Fruit fly (Drosophila melanogaster) whole organism, embryonic: ENCODE results near the gene CG42764.
A peak's percentile ranks its signal among the peaks of the same experiment; 100 is the strongest.

Experiments used
- Atf6 ChIP-seq: fragments of 200-800 bp; sonication (Bioruptor generic); IDR thresholded peaks from 2 replicates; pipeline ENCODE4 v1.3.6; 2022; ENCODE audit warnings: missing biosample characterization, missing genetic modification characterization
- BEAF-32 ChIP-seq: fragments of 200-800 bp; sonication (Bioruptor generic); optimal IDR thresholded peaks from 3 replicates; lab custom pipeline; 2017; ENCODE audit warnings: missing biosample characterization, missing genetic modification characterization, mild to moderate bottlenecking, moderate library complexity, missing genetic modification reagents
- CG10267 ChIP-seq: fragments of 200-800 bp; sonication (Bioruptor generic); optimal IDR thresholded peaks from 2 replicates; lab custom pipeline; 2018; ENCODE audit warnings: missing biosample characterization, mild to moderate bottlenecking, missing genetic modification characterization, moderate library complexity
- CG11085 ChIP-seq: fragments of 200-800 bp; sonication (Bioruptor generic); IDR thresholded peaks from 2 replicates; pipeline ENCODE4 v1.3.6; 2022; ENCODE audit warnings: missing biosample characterization, missing genetic modification characterization
- CG12155 ChIP-seq: fragments of 200-800 bp; sonication (Bioruptor generic); optimal IDR thresholded peaks from 3 replicates; lab custom pipeline; 2016; ENCODE audit warnings: missing biosample characterization, missing genetic modification characterization
- CG12219 ChIP-seq: fragments of 200-800 bp; sonication (Bioruptor generic); optimal IDR thresholded peaks from 3 replicates; lab custom pipeline; 2018; ENCODE audit warnings: missing biosample characterization, mild to moderate bottlenecking, missing genetic modification characterization
- CG1603 ChIP-seq: fragments of 200-800 bp; sonication (Bioruptor generic); optimal IDR thresholded peaks from 2 replicates; lab custom pipeline; 2019; ENCODE audit warnings: missing biosample characterization, mild to moderate bottlenecking, missing genetic modification characterization, moderate library complexity
- CG17385 ChIP-seq: fragments of 200-800 bp; sonication (Bioruptor generic); optimal IDR thresholded peaks from 3 replicates; lab custom pipeline; 2018; ENCODE audit warnings: missing biosample characterization, mild to moderate bottlenecking, missing genetic modification characterization
- CG18476 ChIP-seq: fragments of 200-800 bp; sonication (Bioruptor generic); optimal IDR thresholded peaks from 2 replicates; lab custom pipeline; 2016; ENCODE audit warnings: missing biosample characterization, mild to moderate bottlenecking, missing genetic modification characterization
- CG32767 ChIP-seq: fragments of 200-800 bp; sonication (Bioruptor generic); IDR thresholded peaks from 2 replicates; pipeline ENCODE4 v1.3.6; 2022; ENCODE audit warnings: missing biosample characterization, missing genetic modification characterization
- CG3726 ChIP-seq: fragments of 200-800 bp; sonication (Bioruptor generic); IDR thresholded peaks from 3 replicates; pipeline ENCODE4, ENCODE4 v1.3.6; 2022; ENCODE audit warnings: missing biosample characterization, missing genetic modification characterization
- CG4424 ChIP-seq: fragments of 200-800 bp; sonication (Bioruptor generic); optimal IDR thresholded peaks from 3 replicates; lab custom pipeline; 2016; ENCODE audit warnings: missing biosample characterization, missing genetic modification characterization
- CG4617 ChIP-seq: fragments of 200-800 bp; sonication (Bioruptor generic); optimal IDR thresholded peaks from 3 replicates; lab custom pipeline; 2016; ENCODE audit warnings: missing biosample characterization, missing genetic modification characterization, borderline replicate concordance
- CG4707 ChIP-seq: fragments of 200-800 bp; sonication (Bioruptor generic); optimal IDR thresholded peaks from 2 replicates; lab custom pipeline; 2018; ENCODE audit warnings: missing biosample characterization, mild to moderate bottlenecking, missing genetic modification characterization, moderate library complexity
- CG6791 ChIP-seq: fragments of 200-800 bp; sonication (Bioruptor generic); IDR thresholded peaks from 3 replicates; pipeline ENCODE4 v1.3.6; 2022; ENCODE audit warnings: missing biosample characterization, missing genetic modification characterization; ENCODE audit not compliant: partially characterized antibody
- CG6813 ChIP-seq: fragments of 200-800 bp; sonication (Bioruptor generic); optimal IDR thresholded peaks from 2 replicates; lab custom pipeline; 2017; ENCODE audit warnings: missing biosample characterization, missing genetic modification characterization, mild to moderate bottlenecking, moderate library complexity, missing genetic modification reagents
- CG8944 ChIP-seq: fragments of 200-800 bp; sonication (Bioruptor generic); optimal IDR thresholded peaks from 3 replicates; lab custom pipeline; 2016; ENCODE audit warnings: missing biosample characterization, missing genetic modification characterization
- Dad ChIP-seq: fragments of 200-800 bp; sonication (Bioruptor generic); optimal IDR thresholded peaks from 3 replicates; lab custom pipeline; 2016; ENCODE audit warnings: missing biosample characterization, missing genetic modification characterization
- Dll ChIP-seq: fragments of 200-800 bp; sonication (Bioruptor generic); IDR thresholded peaks from 4 replicates; pipeline ENCODE4 v1.3.6; 2022; ENCODE audit warnings: missing biosample characterization, missing genetic modification characterization; ENCODE audit not compliant: partially characterized antibody
- Doc3 ChIP-seq: fragments of 200-800 bp; sonication (Bioruptor generic); IDR thresholded peaks from 3 replicates; pipeline ENCODE4 v1.3.6; 2022; ENCODE audit warnings: missing biosample characterization, missing genetic modification characterization; ENCODE audit not compliant: partially characterized antibody
- ERR ChIP-seq: fragments of 200-800 bp; sonication (Bioruptor generic); optimal IDR thresholded peaks from 2 replicates; lab custom pipeline; 2016; ENCODE audit warnings: missing biosample characterization, missing genetic modification characterization
- Eip74EF ChIP-seq, 2 experiments: fragments of 200-800 bp in 1 of 2; fragments of >200 bp in 1 of 2; sonication (Bioruptor generic) in 1 of 2; optimal IDR thresholded peaks; 2 replicates each; lab custom pipeline; 2017 to 2019; ENCODE audit warnings: missing biosample characterization in 2 of 2, missing genetic modification characterization in 2 of 2, mild to moderate bottlenecking in 1 of 2, moderate library complexity in 1 of 2
- HHEX ChIP-seq: fragments of 200-800 bp; sonication (Bioruptor generic); optimal IDR thresholded peaks from 3 replicates; lab custom pipeline; 2017; ENCODE audit warnings: missing biosample characterization, mild to moderate bottlenecking, missing genetic modification characterization, missing genetic modification reagents
- Hmx ChIP-seq: fragments of 200-800 bp; sonication (Bioruptor generic); optimal IDR thresholded peaks from 2 replicates; lab custom pipeline; 2016; ENCODE audit warnings: missing biosample characterization, missing genetic modification characterization
- Hr78 ChIP-seq, 2 experiments: fragments of 200-800 bp in 1 of 2; fragments of >200 bp in 1 of 2; sonication (Bioruptor generic) in 1 of 2; optimal IDR thresholded peaks; 2 replicates each; lab custom pipeline; 2017 to 2019; ENCODE audit warnings: missing biosample characterization in 2 of 2, missing genetic modification characterization in 2 of 2, mild to moderate bottlenecking in 1 of 2, moderate library complexity in 1 of 2
- MTF-1 ChIP-seq: fragments of 200-800 bp; sonication (Bioruptor generic); optimal IDR thresholded peaks from 2 replicates; lab custom pipeline; 2018; ENCODE audit warnings: missing biosample characterization, mild to moderate bottlenecking, missing genetic modification characterization, borderline replicate concordance
- Mad ChIP-seq: fragments of 200-800 bp; sonication (Bioruptor generic); optimal IDR thresholded peaks from 2 replicates; lab custom pipeline; 2016; ENCODE audit warnings: missing biosample characterization, missing genetic modification characterization
- NC2β ChIP-seq: fragments of 200-800 bp; sonication (Bioruptor generic); optimal IDR thresholded peaks from 2 replicates; lab custom pipeline; 2016; ENCODE audit warnings: missing biosample characterization, missing genetic modification characterization
- PHDP ChIP-seq: fragments of 200-800 bp; sonication (Bioruptor generic); optimal IDR thresholded peaks from 3 replicates; lab custom pipeline; 2018; ENCODE audit warnings: missing biosample characterization, mild to moderate bottlenecking, missing genetic modification characterization, moderate library complexity
- TFAM ChIP-seq: fragments of 200-800 bp; sonication (Bioruptor generic); optimal IDR thresholded peaks from 2 replicates; lab custom pipeline; 2017; ENCODE audit warnings: missing biosample characterization, missing genetic modification characterization, inconsistent platforms
- ato ChIP-seq: fragments of 200-800 bp; sonication (Bioruptor generic); IDR thresholded peaks from 2 replicates; pipeline ENCODE4 v1.3.6; 2022; ENCODE audit warnings: missing biosample characterization, missing genetic modification characterization; ENCODE audit not compliant: partially characterized antibody
- cg ChIP-seq: fragments of 200-800 bp; sonication (Bioruptor generic); optimal IDR thresholded peaks from 3 replicates; lab custom pipeline; 2019; ENCODE audit warnings: missing biosample characterization, mild to moderate bottlenecking, missing genetic modification characterization, moderate library complexity
- ci ChIP-seq: fragments of 200-800 bp; sonication (Bioruptor generic); IDR thresholded peaks from 3 replicates; pipeline ENCODE4 v1.3.6; 2022; ENCODE audit warnings: missing biosample characterization, missing genetic modification characterization
- eyg ChIP-seq: fragments of 200-800 bp; sonication (Bioruptor generic); optimal IDR thresholded peaks from 3 replicates; lab custom pipeline; 2016; ENCODE audit warnings: missing biosample characterization, missing genetic modification characterization
- fd3F ChIP-seq: fragments of 200-800 bp; sonication (Bioruptor generic); optimal IDR thresholded peaks from 2 replicates; lab custom pipeline; 2018; ENCODE audit warnings: missing biosample characterization, mild to moderate bottlenecking, missing genetic modification characterization, moderate library complexity
- fd96Cb ChIP-seq: fragments of 200-800 bp; sonication (Bioruptor generic); optimal IDR thresholded peaks from 2 replicates; lab custom pipeline; 2018; ENCODE audit warnings: missing biosample characterization, mild to moderate bottlenecking, missing genetic modification characterization, moderate library complexity
- gem ChIP-seq: fragments of 200-800 bp; sonication (Bioruptor generic); optimal IDR thresholded peaks from 2 replicates; lab custom pipeline; 2019; ENCODE audit warnings: missing biosample characterization, mild to moderate bottlenecking, missing genetic modification characterization, moderate library complexity
- lab ChIP-seq: fragments of 200-800 bp; sonication (Bioruptor generic); optimal IDR thresholded peaks from 3 replicates; lab custom pipeline; 2017; ENCODE audit warnings: missing biosample characterization, missing genetic modification characterization, mild to moderate bottlenecking, moderate library complexity, missing genetic modification reagents
- lov ChIP-seq, 2 experiments: fragments of 200-800 bp in 1 of 2; fragments of >200 bp in 1 of 2; sonication (Bioruptor generic) in 1 of 2; IDR thresholded peaks in 1 of 2; optimal IDR thresholded peaks in 1 of 2; 2 replicates in 1 of 2; 3 replicates in 1 of 2; pipeline versions ENCODE4 v1.3.6 to Lab custom; 2017 to 2022; ENCODE audit warnings: missing biosample characterization in 1 of 2, missing genetic modification characterization in 1 of 2
- onecut ChIP-seq: fragments of 200-800 bp; sonication (Bioruptor generic); IDR thresholded peaks from 2 replicates; pipeline ENCODE4 v1.3.6; 2022; ENCODE audit warnings: missing biosample characterization, missing genetic modification characterization
- ro ChIP-seq: fragments of 200-800 bp; sonication (Bioruptor generic); IDR thresholded peaks from 2 replicates; pipeline ENCODE4 v1.3.6; 2022; ENCODE audit warnings: missing biosample characterization, missing genetic modification characterization
- salm ChIP-seq: fragments of 200-800 bp; sonication (Bioruptor generic); optimal IDR thresholded peaks from 2 replicates; lab custom pipeline; 2018; ENCODE audit warnings: missing biosample characterization, mild to moderate bottlenecking, missing genetic modification characterization
- sr ChIP-seq: fragments of 200-800 bp; sonication (Bioruptor generic); IDR thresholded peaks from 3 replicates; pipeline ENCODE4 v1.3.6; 2022; ENCODE audit warnings: missing biosample characterization, missing genetic modification characterization
- vfl ChIP-seq: fragments of 200-800 bp; sonication (Bioruptor generic); optimal IDR thresholded peaks from 2 replicates; lab custom pipeline; 2016; ENCODE audit warnings: missing biosample characterization, missing genetic modification characterization
- wor ChIP-seq: fragments of 200-800 bp; sonication (Bioruptor generic); IDR thresholded peaks from 2 replicates; pipeline ENCODE4 v1.3.6; 2022; ENCODE audit warnings: missing biosample characterization, missing genetic modification characterization
- zf30C ChIP-seq: fragments of 200-800 bp; sonication (Bioruptor generic); optimal IDR thresholded peaks from 3 replicates; lab custom pipeline; 2018; ENCODE audit warnings: missing biosample characterization, mild to moderate bottlenecking, missing genetic modification characterization

CG42764 gene

DNA sequence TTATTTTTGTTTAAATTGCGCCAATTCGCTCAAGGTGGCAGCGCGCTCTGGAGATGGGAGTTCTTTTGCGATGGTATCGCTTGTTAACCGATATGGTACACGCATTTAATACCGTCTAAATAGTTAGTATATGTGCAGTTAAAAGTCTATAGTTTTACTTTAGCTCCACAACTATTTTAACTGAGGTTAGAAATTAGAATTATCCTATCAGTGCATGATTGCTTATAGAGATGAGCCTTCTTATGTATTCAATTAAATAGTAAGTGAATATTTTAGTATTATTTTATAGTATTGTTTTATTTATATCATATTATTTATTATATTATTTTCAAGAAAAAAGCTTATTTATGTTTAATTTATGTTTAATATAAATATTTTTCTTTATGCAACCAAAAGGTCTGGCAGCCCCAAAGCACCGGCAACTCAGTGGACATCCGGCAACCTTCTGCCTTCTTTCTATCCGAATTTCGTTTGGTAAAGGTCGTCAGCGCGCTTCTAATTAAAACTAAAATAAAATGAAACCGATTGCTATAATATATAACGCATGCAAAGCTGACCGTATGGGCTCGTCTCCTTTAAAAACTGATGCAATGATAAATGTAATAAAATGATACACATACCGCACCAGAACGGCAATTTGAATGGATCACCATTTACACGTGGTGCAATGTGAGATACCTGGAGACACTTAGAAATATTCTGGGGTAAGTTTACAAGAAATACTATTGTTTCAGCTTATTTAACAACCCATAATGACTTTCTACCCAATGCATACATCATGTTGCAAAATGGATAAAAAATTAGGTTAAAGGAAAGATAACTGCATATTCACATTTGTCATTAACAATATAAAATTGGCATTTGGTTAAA lies 12.8 kb downstream of the CG42764 start, which contains the start of gene CG5199 (continued):
- TF ChIP-seq Dad (GFP tag; lab: Kevin White, UChicago) (no peak), CG10267 (tag; lab: Kevin White, UChicago) (peak; percentile 69), CG3726 (GFP tag; lab: Robert Waterston, UW) (0 out of 3 replicates have a peak, but pooled peaks have one; percentile 58), lov (optimal IDR thresholded peaks at IDR 0.05; lab: Kevin White, UChicago) (no peak), lov (GFP tag; IDR thresholded peaks at IDR 0.05; lab: Robert Waterston, UW) (no peak), CG8944 (peak; percentile 11), Hr78 (GFP tag; optimal IDR thresholded peaks at IDR 0.05; lab: Kevin White, UChicago) (no peak), lab (GFP tag; lab: Kevin White, UChicago) (peak; percentile 77), CG18476 (peak; percentile 19), ro (GFP tag; lab: Robert Waterston, UW) (no peak), CG4707 (no peak), PHDP (tag; lab: Kevin White, UChicago) (peak; percentile 62), fd3F (GFP tag; lab: Kevin White, UChicago) (peak; percentile 55), CG1603 (peak; percentile 46), ci (GFP tag; lab: Robert Waterston, UW) (no peak), BEAF-32 (GFP tag; lab: Kevin White, UChicago) (peak; percentile 82), sr (GFP tag; lab: Robert Waterston, UW) (no peak), Eip74EF (GFP tag; optimal IDR thresholded peaks at IDR 0.05; lab: Kevin White, UChicago) (no peak), TFAM (GFP tag; lab: Kevin White, UChicago) (no peak), eyg (no peak), gem (tag; lab: Kevin White, UChicago) (peak; percentile 91), HHEX (peak; percentile 52), ato (peak; percentile 32; the same call in 1 of the 2 replicates), CG17385 (peak; percentile 36), fd96Cb (peak; percentile 76), ERR (GFP tag; lab: Kevin White, UChicago) (no peak), CG32767 (GFP tag; lab: Robert Waterston, UW) (peak; percentile 49; the same call in 1 of the 2 replicates), salm (tag; lab: Kevin White, UChicago) (no peak), CG4424 (GFP tag; lab: Kevin White, UChicago) (peak; percentile 78), onecut (GFP tag; lab: Robert Waterston, UW) (no peak), CG6791 (peak; percentile 75), vfl (no peak), CG12155 (GFP tag; lab: Kevin White, UChicago) (peak; percentile 58), cg (GFP tag; lab: Kevin White, UChicago) (no peak), zf30C (GFP tag; lab: Kevin White, UChicago) (peak; percentile 86), Doc3 (GFP tag; lab: Robert Waterston, UW) (peak; percentile 77), Dll (peak; percentile 83), Hmx (GFP tag; lab: Kevin White, UChicago) (no peak), NC2β (GFP tag; lab: Kevin White, UChicago) (no peak), wor (GFP tag; lab: Robert Waterston, UW) (peak; percentile 53), CG11085 (GFP tag; lab: Robert Waterston, UW) (0 out of 2 replicates have a peak, but pooled peaks have one; percentile 45), CG4617 (peak; percentile 48), Mad (GFP tag; lab: Kevin White, UChicago) (no peak), CG6813 (GFP tag; lab: Kevin White, UChicago) (peak; percentile 37), MTF-1 (no peak), Atf6 (GFP tag; lab: Robert Waterston, UW) (no peak), CG12219 (GFP tag; lab: Kevin White, UChicago) (no peak)
